Worm (Caenorhabditis elegans) whole organism, late embryonic: ENCODE measurements around the gene egl-38.

Source experiments
- ahr-1 ChIP-seq: sonication (generic microtip); optimal IDR thresholded peaks from 2 replicates; lab custom pipeline; 2016; ENCODE audit warnings: missing genetic modification characterization, missing compliant biosample characterization
- ceh-14 ChIP-seq: sonication (generic microtip); optimal IDR thresholded peaks from 2 replicates; lab custom pipeline; 2016; ENCODE audit warnings: missing genotype, missing genetic modification characterization, missing compliant biosample characterization
- ceh-18 ChIP-seq: sonication (generic microtip); optimal IDR thresholded peaks from 2 replicates; lab custom pipeline; 2016; ENCODE audit warnings: missing genetic modification characterization, missing compliant biosample characterization
- ceh-2 ChIP-seq: sonication (generic microtip); optimal IDR thresholded peaks from 2 replicates; lab custom pipeline; 2016; ENCODE audit warnings: missing genotype, missing genetic modification characterization, missing compliant biosample characterization
- ceh-31 ChIP-seq: sonication (generic microtip); optimal IDR thresholded peaks from 2 replicates; lab custom pipeline; 2016; ENCODE audit warnings: missing genetic modification characterization, missing compliant biosample characterization
- ceh-48 ChIP-seq: sonication (generic microtip); optimal IDR thresholded peaks from 2 replicates; lab custom pipeline; 2016; ENCODE audit warnings: missing genetic modification characterization, inconsistent platforms, missing compliant biosample characterization
- che-1 ChIP-seq: sonication (generic microtip); optimal IDR thresholded peaks from 2 replicates; lab custom pipeline; 2016; ENCODE audit warnings: mild to moderate bottlenecking, missing genetic modification characterization, missing compliant biosample characterization
- dve-1 ChIP-seq: sonication (generic microtip); optimal IDR thresholded peaks from 2 replicates; lab custom pipeline; 2017; ENCODE audit warnings: antibody characterized with exemption, mild to moderate bottlenecking, missing genetic modification characterization, missing compliant biosample characterization
- elt-2 ChIP-seq: sonication (generic microtip); optimal IDR thresholded peaks from 2 replicates; lab custom pipeline; 2016; ENCODE audit warnings: missing genetic modification reagents, missing genetic modification characterization, missing compliant biosample characterization
- elt-4 ChIP-seq: sonication (generic microtip); optimal IDR thresholded peaks from 2 replicates; lab custom pipeline; 2016; ENCODE audit warnings: missing genetic modification characterization, missing compliant biosample characterization
- ets-4 ChIP-seq: sonication (generic microtip); optimal IDR thresholded peaks from 2 replicates; lab custom pipeline; 2016; ENCODE audit warnings: missing genetic modification characterization, missing compliant biosample characterization
- eyg-1 ChIP-seq: sonication (generic microtip); optimal IDR thresholded peaks from 2 replicates; lab custom pipeline; 2016; ENCODE audit warnings: missing genotype, missing genetic modification characterization, missing compliant biosample characterization
- fax-1 ChIP-seq: sonication (generic microtip); optimal IDR thresholded peaks from 2 replicates; lab custom pipeline; 2016; ENCODE audit warnings: missing genotype, missing genetic modification characterization, missing compliant biosample characterization
- fkh-6 ChIP-seq: sonication (generic microtip); optimal IDR thresholded peaks from 2 replicates; lab custom pipeline; 2016; ENCODE audit warnings: missing genetic modification characterization, missing compliant biosample characterization
- hlh-15 ChIP-seq: sonication (generic microtip); optimal IDR thresholded peaks from 2 replicates; lab custom pipeline; 2016; ENCODE audit warnings: missing genetic modification characterization, missing compliant biosample characterization
- hlh-8 ChIP-seq: sonication (generic microtip); optimal IDR thresholded peaks from 2 replicates; lab custom pipeline; 2016; ENCODE audit warnings: missing genotype, missing genetic modification characterization, missing compliant biosample characterization
- lim-6 ChIP-seq: sonication (generic microtip); optimal IDR thresholded peaks from 2 replicates; lab custom pipeline; 2016; ENCODE audit warnings: missing genetic modification characterization, missing compliant biosample characterization
- mec-3 ChIP-seq: sonication (generic microtip); optimal IDR thresholded peaks from 2 replicates; lab custom pipeline; 2016; ENCODE audit warnings: borderline replicate concordance, missing genetic modification characterization, missing compliant biosample characterization
- nfya-1 ChIP-seq: sonication (generic microtip); optimal IDR thresholded peaks from 2 replicates; lab custom pipeline; 2017; ENCODE audit warnings: missing genetic modification characterization, mild to moderate bottlenecking, missing compliant biosample characterization, antibody characterized with exemption, moderate library complexity
- nhr-232 ChIP-seq: sonication (generic microtip); optimal IDR thresholded peaks from 2 replicates; lab custom pipeline; 2016; ENCODE audit warnings: missing genetic modification characterization, missing compliant biosample characterization
- npax-4 ChIP-seq: sonication (generic microtip); optimal IDR thresholded peaks from 2 replicates; lab custom pipeline; 2016; ENCODE audit warnings: missing genetic modification characterization, missing compliant biosample characterization
- odd-2 ChIP-seq: sonication (generic microtip); optimal IDR thresholded peaks from 2 replicates; lab custom pipeline; 2017; ENCODE audit warnings: antibody characterized with exemption, mild to moderate bottlenecking, missing genetic modification characterization, missing compliant biosample characterization
- pha-2 ChIP-seq: sonication (generic microtip); optimal IDR thresholded peaks from 2 replicates; lab custom pipeline; 2017; ENCODE audit warnings: mild to moderate bottlenecking, missing genetic modification characterization, missing compliant biosample characterization
- pha-4 ChIP-seq: fragments of 150-350 bp; optimal IDR thresholded peaks from 2 replicates; lab custom pipeline; 2018; ENCODE audit warnings: missing biosample characterization, missing genetic modification reagents, missing genetic modification characterization
- pqm-1 ChIP-seq: sonication (generic microtip); optimal IDR thresholded peaks from 2 replicates; lab custom pipeline; 2016; ENCODE audit warnings: missing genetic modification characterization, missing compliant biosample characterization
- rnt-1 ChIP-seq: sonication (generic microtip); optimal IDR thresholded peaks from 2 replicates; lab custom pipeline; 2016; ENCODE audit warnings: missing genetic modification characterization, missing compliant biosample characterization
- sox-2 ChIP-seq: fragments of 200-800 bp; sonication (Bioruptor generic); IDR thresholded peaks from 2 replicates; pipeline ENCODE4 v1.3.6; 2022; ENCODE audit warnings: missing genetic modification reagents, missing genetic modification characterization, missing compliant biosample characterization
- sox-4 ChIP-seq: sonication (generic microtip); optimal IDR thresholded peaks from 2 replicates; lab custom pipeline; 2017; ENCODE audit warnings: mild to moderate bottlenecking, missing genetic modification characterization, inconsistent platforms, missing compliant biosample characterization
- syd-9 ChIP-seq: sonication (generic microtip); optimal IDR thresholded peaks from 2 replicates; lab custom pipeline; 2016; ENCODE audit warnings: mild to moderate bottlenecking, missing genetic modification characterization, moderate library complexity, missing compliant biosample characterization
- tbx-2 ChIP-seq: sonication (generic microtip); optimal IDR thresholded peaks from 2 replicates; lab custom pipeline; 2016; ENCODE audit warnings: missing genetic modification characterization, missing compliant biosample characterization
- unc-3 ChIP-seq, 2 experiments: fragments of 200-800 bp in 1 of 2; sonication (Bioruptor generic) in 1 of 2; sonication (generic microtip) in 1 of 2; conservative IDR thresholded peaks in 1 of 2; optimal IDR thresholded peaks in 1 of 2; 2 replicates each; pipeline versions ENCODE4 v1.3.6 to Lab custom; 2016 to 2022; ENCODE audit warnings: missing compliant biosample characterization in 2 of 2, missing genetic modification characterization in 2 of 2, missing genetic modification reagents in 1 of 2
- ztf-16 ChIP-seq: sonication (generic microtip); optimal IDR thresholded peaks from 2 replicates; lab custom pipeline; 2017; ENCODE audit warnings: missing genetic modification characterization, missing compliant biosample characterization

The egl-38 gene

ce11 chrIV:10080816-10081215, 29.5 kb downstream of the egl-38 start, which contains the start of gene W01B6.6:
TSS of gene W01B6.6 (plus strand) at chrIV:10081116.
- TF ChIP-seq pha-4 (tag; lab: Kevin White, UChicago) = no peak
- no peak for TF ChIP-seq hlh-8
- TF ChIP-seq nfya-1 (tag; lab: Kevin White, UChicago) = no peak
- TF ChIP-seq odd-2 (tag; lab: Kevin White, UChicago) = no peak
- TF ChIP-seq lim-6 (tag; lab: Kevin White, UChicago) = no peak

ce11 chrIV:10078003-10078402, 32.3 kb downstream of the egl-38 start:
- TF ChIP-seq dve-1 = no peak
- no peak for TF ChIP-seq pha-2 (tag; lab: Kevin White, UChicago)
- no peak for TF ChIP-seq che-1 (tag; lab: Kevin White, UChicago)
- TF ChIP-seq ahr-1 (tag; lab: Kevin White, UChicago) = no peak
- no peak for TF ChIP-seq tbx-2 (tag; lab: Kevin White, UChicago)
- TF ChIP-seq unc-3 (GFP tag; conservative IDR thresholded peaks at IDR 0.05; lab: Robert Waterston, UW) = no peak
- TF ChIP-seq unc-3 (tag; optimal IDR thresholded peaks at IDR 0.05; lab: Kevin White, UChicago) = no peak
- no peak for TF ChIP-seq hlh-15
- no peak for TF ChIP-seq elt-2
- TF ChIP-seq ceh-2 (tag; lab: Kevin White, UChicago) = no peak
- no peak for TF ChIP-seq fax-1

ce11 chrIV:10075899-10076298, 34.4 kb downstream of the egl-38 start, which contains the start of gene W01B6.5:
TSS of gene W01B6.5 (plus strand) at chrIV:10076199.
- TF ChIP-seq rnt-1 (tag; lab: Kevin White, UChicago) (no peak), che-1 (tag; lab: Kevin White, UChicago) (no peak), ceh-18 (no peak), npax-4 (tag; lab: Kevin White, UChicago) (no peak), ceh-14 (no peak), pqm-1 (tag; lab: Kevin White, UChicago) (no peak), fkh-6 (tag; lab: Kevin White, UChicago) (no peak), mec-3 (tag; lab: Kevin White, UChicago) (no peak), ahr-1 (tag; lab: Kevin White, UChicago) (no peak), sox-4 (tag; lab: Kevin White, UChicago) (no peak), nhr-232 (tag; lab: Kevin White, UChicago) (no peak)

ce11 chrIV:10075034-10075510, 35.2 kb downstream of the egl-38 start, which contains the start of the genes ttbk-4 and W01B6.4:
TSS of gene ttbk-4 (minus strand) at chrIV:10075134.
TSS of gene W01B6.4 (plus strand) at chrIV:10075460.
- no peak for TF ChIP-seq hlh-8
- no peak for TF ChIP-seq eyg-1 (tag; lab: Kevin White, UChicago)
- TF ChIP-seq tbx-2 (tag; lab: Kevin White, UChicago) = no peak
- no peak for TF ChIP-seq pha-2 (tag; lab: Kevin White, UChicago)
- TF ChIP-seq syd-9 (tag; lab: Kevin White, UChicago) = no peak
- TF ChIP-seq ceh-48 = no peak
- TF ChIP-seq ets-4 = no peak
- TF ChIP-seq odd-2 (tag; lab: Kevin White, UChicago) = no peak
- TF ChIP-seq ceh-2 (tag; lab: Kevin White, UChicago) = no peak
- TF ChIP-seq ahr-1 (tag; lab: Kevin White, UChicago) = no peak
- no peak for TF ChIP-seq sox-2 (GFP tag; lab: Robert Waterston, UW)
- TF ChIP-seq ztf-16 = no peak
- no peak for TF ChIP-seq ceh-31 (tag; lab: Kevin White, UChicago)

ce11 chrIV:10072527-10072926, 37.8 kb downstream of the egl-38 start, which contains the start of gene W01B6.3:
TSS of gene W01B6.3 (minus strand) at chrIV:10072627.
- TF ChIP-seq elt-4 (tag; lab: Kevin White, UChicago) = no peak
- TF ChIP-seq, all 69 proteins: peak for 0
